Fruit fly (Drosophila melanogaster): Measurements from ENCODE around the gene Aos1.

Aos1 gene

dm6 chr3R:12422379-12422975, 11.1 kb downstream of the Aos1 start, which contains the start of the genes Scgbeta and CG17202 (continued):
- TF ChIP-seq YL-1 (GFP tag; optimal IDR thresholded peaks at IDR 0.05) (peak; percentile 59), HLH54F (GFP tag; optimal IDR thresholded peaks at IDR 0.05) (no peak), CG2875 (GFP tag; optimal IDR thresholded peaks at IDR 0.05) (no peak), CG13894 (tag; optimal IDR thresholded peaks at IDR 0.05) (no peak), Taf1 (GFP tag; IDR thresholded peaks at IDR 0.05) (no peak), vnd (GFP tag; IDR thresholded peaks at IDR 0.05; ENCODE audit: partially characterized antibody) (no peak), jumu (GFP tag; optimal IDR thresholded peaks at IDR 0.05) (no peak), dm (GFP tag; optimal IDR thresholded peaks at IDR 0.05) (no peak), Optix (GFP tag; IDR thresholded peaks at IDR 0.05) (no peak), pita (GFP tag; optimal IDR thresholded peaks at IDR 0.05) (no peak), CG14441 (GFP tag; IDR thresholded peaks at IDR 0.05) (no peak), ewg (GFP tag; optimal IDR thresholded peaks at IDR 0.05) (peak; percentile 92), Fer3 (tag; optimal IDR thresholded peaks at IDR 0.05) (no peak), HmgZ (tag; optimal IDR thresholded peaks at IDR 0.05) (peak; percentile 62), CG1529 (GFP tag; optimal IDR thresholded peaks at IDR 0.05) (no peak), CG7357 (GFP tag; IDR thresholded peaks at IDR 0.05) (no peak), en (GFP tag; optimal IDR thresholded peaks at IDR 0.05) (no peak), CG5953 (GFP tag; IDR thresholded peaks at IDR 0.05) (no peak), HLH4C (GFP tag; IDR thresholded peaks at IDR 0.05; ENCODE audit: partially characterized antibody) (no peak), exex (tag; optimal IDR thresholded peaks at IDR 0.05) (no peak), CG7745 (tag; optimal IDR thresholded peaks at IDR 0.05) (no peak), gem (tag; optimal IDR thresholded peaks at IDR 0.05) (no peak), CG6683 (GFP tag; optimal IDR thresholded peaks at IDR 0.05) (no peak), CG5180 (GFP tag; optimal IDR thresholded peaks at IDR 0.05) (no peak), CG16815 (GFP tag; optimal IDR thresholded peaks at IDR 0.05) (no peak), dati (GFP tag; IDR thresholded peaks at IDR 0.05) (no peak), Sin3A (optimal IDR thresholded peaks at IDR 0.05) (peak; percentile 59), CG10462 (GFP tag; optimal IDR thresholded peaks at IDR 0.05) (no peak), ATbp (GFP tag; optimal IDR thresholded peaks at IDR 0.05) (no peak), repo (GFP tag; optimal IDR thresholded peaks at IDR 0.05) (no peak), tna (GFP tag; IDR thresholded peaks at IDR 0.05; ENCODE audit: partially characterized antibody) (no peak), hb (GFP tag; IDR thresholded peaks at IDR 0.05; ENCODE audit: partially characterized antibody) (no peak), Dad (GFP tag; optimal IDR thresholded peaks at IDR 0.05) (no peak), seq (GFP tag; IDR thresholded peaks at IDR 0.05) (no peak), CG2199 (GFP tag; IDR thresholded peaks at IDR 0.05) (no peak), ci (GFP tag; IDR thresholded peaks at IDR 0.05) (0 out of 3 replicates have a peak, but pooled peaks have one; percentile 29), ind (GFP tag; optimal IDR thresholded peaks at IDR 0.05) (no peak), CG11723 (GFP tag; optimal IDR thresholded peaks at IDR 0.05) (no peak), Hr51 (GFP tag; optimal IDR thresholded peaks at IDR 0.05) (no peak), btn (GFP tag; optimal IDR thresholded peaks at IDR 0.05) (no peak), CG3281 (GFP tag; optimal IDR thresholded peaks at IDR 0.05) (no peak), odd (GFP tag; optimal IDR thresholded peaks at IDR 0.05) (no peak), gcm (GFP tag; optimal IDR thresholded peaks at IDR 0.05) (no peak), H15 (GFP tag; IDR thresholded peaks at IDR 0.05) (no peak), CG17361 (GFP tag; IDR thresholded peaks at IDR 0.05) (no peak), shn (GFP tag; optimal IDR thresholded peaks at IDR 0.05) (no peak), Atf6 (GFP tag; IDR thresholded peaks at IDR 0.05) (no peak), CkIIα-i1 (GFP tag; IDR thresholded peaks at IDR 0.05) (no peak), CG12659 (GFP tag; optimal IDR thresholded peaks at IDR 0.05) (peak; percentile 44), Sox100B (GFP tag; optimal IDR thresholded peaks at IDR 0.05) (no peak), mld (GFP tag; IDR thresholded peaks at IDR 0.05; ENCODE audit: partially characterized antibody) (no peak)
